Worm (Caenorhabditis elegans) whole organism, L3 larva: Measurements from ENCODE around the gene srd-12.

Source experiments
- ama-1 ChIP-seq: fragments of 150-350 bp; optimal IDR thresholded peaks from 2 replicates; lab custom pipeline; 2018
- nhr-28 ChIP-seq: fragments of 150-350 bp; optimal IDR thresholded peaks from 2 replicates; lab custom pipeline; 2014; ENCODE audit warnings: missing biosample characterization, missing genetic modification characterization

- TF ChIP-seq nhr-28 (tag; lab: Kevin White, UChicago), result no peak
- peak; percentile 25 for TF ChIP-seq ama-1 (lab: Kevin White, UChicago)
Observed at ce11 chrIV:5666115-5667028, 36.3 kb upstream of the srd-12 start.
